Fruit fly (Drosophila melanogaster): ENCODE results near the gene CG34012.

DNA sequence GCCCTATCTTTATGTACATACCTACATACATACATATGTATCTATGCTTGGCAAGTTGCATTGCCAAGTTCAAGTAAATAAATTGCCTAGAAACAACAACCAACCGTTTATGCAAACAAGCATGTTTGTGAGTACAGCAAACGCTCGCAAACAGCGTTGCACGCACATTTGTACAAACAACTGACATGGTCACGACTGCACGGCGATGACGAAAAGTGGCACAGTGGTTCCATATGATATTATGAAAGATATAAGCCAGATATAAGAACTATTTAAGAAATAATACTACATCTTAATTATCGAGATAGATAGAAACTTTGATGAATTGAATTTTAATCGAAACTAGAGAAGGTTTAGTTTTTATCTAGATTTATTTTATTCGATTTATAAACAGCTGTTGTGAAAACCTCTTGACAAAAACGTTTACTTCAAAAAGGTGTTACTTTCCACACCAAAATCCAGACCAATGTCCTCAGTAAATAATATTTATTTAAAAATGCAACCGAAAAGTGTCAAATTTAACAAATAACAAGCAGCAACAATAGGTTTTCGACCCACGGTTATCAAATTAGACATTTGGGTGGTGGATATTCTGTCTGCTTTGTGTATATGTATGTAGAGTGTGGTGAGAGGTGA, 19.4 kb downstream of the CG34012 start:
- TF ChIP-seq CG3032 (tag; optimal IDR thresholded peaks at IDR 0.05) (peak; percentile 11), CG3919 (GFP tag; optimal IDR thresholded peaks at IDR 0.05) (peak; percentile 55), Blimp-1 (GFP tag; optimal IDR thresholded peaks at IDR 0.05) (no peak), topi (GFP tag; optimal IDR thresholded peaks at IDR 0.05) (peak; percentile 75), CG6808 (GFP tag; optimal IDR thresholded peaks at IDR 0.05) (no peak), lz (GFP tag; optimal IDR thresholded peaks at IDR 0.05) (peak; percentile 60), svp (GFP tag) (peak; percentile 88)

Measured in whole organism, prepupa.